Worm (Caenorhabditis elegans) whole organism, young adult: ENCODE measurements around the gene srh-60.

Experiments used
- F10E7.11 ChIP-seq: sonication (generic microtip); optimal IDR thresholded peaks from 2 replicates; lab custom pipeline; 2017; ENCODE audit warnings: mild to moderate bottlenecking, missing genetic modification characterization, moderate library complexity, missing compliant biosample characterization
- atf-7 ChIP-seq: sonication (generic microtip); optimal IDR thresholded peaks from 2 replicates; lab custom pipeline; 2017; ENCODE audit warnings: mild to moderate bottlenecking, missing genetic modification characterization, missing compliant biosample characterization
- ets-4 ChIP-seq: fragments of 200-800 bp; sonication (Bioruptor generic); optimal IDR thresholded peaks from 2 replicates; lab custom pipeline; 2018; ENCODE audit warnings: mild to moderate bottlenecking, missing genetic modification characterization, missing compliant biosample characterization
- hlh-12 ChIP-seq: sonication (generic microtip); optimal IDR thresholded peaks from 2 replicates; lab custom pipeline; 2016; ENCODE audit warnings: missing genetic modification characterization, missing compliant biosample characterization
- hmg-1.2 ChIP-seq: fragments of 200-800 bp; sonication (Bioruptor generic); IDR thresholded peaks from 2 replicates; pipeline ENCODE4 v1.3.6; 2022; ENCODE audit warnings: missing genetic modification reagents, missing genetic modification characterization, missing compliant biosample characterization
- pha-4 ChIP-seq: fragments of 150-350 bp; sonication (generic microtip); optimal IDR thresholded peaks from 2 replicates; lab custom pipeline; 2014; ENCODE audit warnings: missing biosample characterization, missing genetic modification reagents, missing genetic modification characterization
- sea-2 ChIP-seq: fragments of 200-800 bp; sonication (Bioruptor generic); IDR thresholded peaks from 2 replicates; pipeline ENCODE4 v1.3.6; 2022; ENCODE audit warnings: missing genetic modification characterization, missing compliant biosample characterization

ce11 chrII:3576742-3577141, 6.8 kb upstream of the srh-60 start, which contains the start of gene clec-132:
- TF ChIP-seq pha-4 (tag; lab: Kevin White, UChicago): no peak
- no peak for TF ChIP-seq hmg-1.2 (GFP tag; lab: Robert Waterston, UW)
- no peak for TF ChIP-seq sea-2 (GFP tag; lab: Robert Waterston, UW)
- TF ChIP-seq ets-4 (GFP tag; lab: Kevin White, UChicago): no peak
- TF ChIP-seq F10E7.11 (tag; lab: Kevin White, UChicago): no peak
- TF ChIP-seq hlh-12 (tag; lab: Kevin White, UChicago): no peak
- no peak for TF ChIP-seq atf-7
